Fruit fly (Drosophila melanogaster) S2 (cell line): Measurements from ENCODE around the gene CG10182.

Source experiments
- CG8478 ChIP-seq: fragments of >200 bp; optimal IDR thresholded peaks from 2 replicates; lab custom pipeline; 2018
- CTCF ChIP-seq, 2 experiments: fragments of >200 bp; optimal IDR thresholded peaks; 2 replicates each; lab custom pipeline; 2018

The CG10182 gene

DNA sequence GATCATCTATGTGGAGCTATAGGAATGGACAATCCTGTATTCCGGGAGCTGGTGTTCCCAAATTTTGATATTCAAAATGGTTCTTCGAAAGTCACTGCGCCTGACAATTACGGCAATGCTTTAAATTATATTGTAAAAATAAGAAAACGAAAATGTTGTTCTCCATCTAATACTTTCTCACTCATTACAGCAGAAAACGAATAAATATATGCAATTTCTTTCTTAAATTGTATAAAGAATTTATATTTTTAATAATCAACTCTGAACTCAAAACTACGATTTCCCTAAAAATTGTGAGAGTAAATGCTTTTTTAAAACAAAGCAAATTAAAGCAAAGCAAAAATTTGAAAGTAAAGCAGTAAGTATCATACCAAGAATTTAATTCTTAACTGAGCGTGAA lies 32.8 kb downstream of the CG10182 start, which contains the start of gene CG10164:
Gene CG10164, minus strand, starts transcription at position 101 of the 400 bp plus-strand sequence.
- TF ChIP-seq CG8478 (lab: Kevin White, UChicago) (no peak), CTCF (optimal IDR thresholded peaks at IDR 0.05; lab: Kevin White, UChicago) (no peak)

DNA sequence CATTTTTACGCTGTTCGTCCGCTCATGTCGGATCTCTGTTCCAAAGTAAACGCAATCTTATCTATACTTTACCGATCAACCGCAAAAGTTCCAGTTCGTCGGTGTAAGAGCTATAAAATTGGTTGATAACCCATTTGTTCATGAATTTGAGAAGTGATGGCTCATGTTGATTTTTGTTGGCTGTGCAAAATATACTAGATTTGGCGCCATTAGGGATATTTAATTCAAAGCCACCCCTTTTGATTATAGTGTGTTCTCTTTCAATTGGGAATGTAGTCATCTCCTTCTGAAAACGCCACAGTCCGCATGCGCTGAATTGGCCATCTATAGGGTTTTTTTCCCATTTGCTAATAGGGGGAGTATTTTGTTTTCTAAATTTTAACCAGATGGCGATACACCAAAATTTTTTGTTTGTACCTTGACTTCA lies 50.9 kb downstream of the CG10182 start, which contains the start of gene Ugt303B2:
Gene Ugt303B2, minus strand, starts transcription at position 190 of the 427 bp plus-strand sequence.
- TF ChIP-seq CG8478 (lab: Kevin White, UChicago), result no peak
- TF ChIP-seq CTCF (optimal IDR thresholded peaks at IDR 0.05; lab: Kevin White, UChicago), result peak; percentile 64 to 80
